Worm (Caenorhabditis elegans) whole organism, L3 larva: Measurements from ENCODE around the gene srlf-1.
A peak's percentile ranks its signal among the peaks of the same experiment; 100 is the strongest.

Source experiments
- R02D3.7 ChIP-seq: fragments of 150-350 bp; optimal IDR thresholded peaks from 2 replicates; lab custom pipeline; 2014; ENCODE audit warnings: missing biosample characterization, missing genetic modification characterization
- aly-2 ChIP-seq: fragments of 150-350 bp; optimal IDR thresholded peaks from 2 replicates; lab custom pipeline; 2014; ENCODE audit warnings: missing biosample characterization, missing genetic modification characterization
- ama-1 ChIP-seq: fragments of 150-350 bp; optimal IDR thresholded peaks from 2 replicates; lab custom pipeline; 2018
- egl-27 ChIP-seq: sonication (generic microtip); optimal IDR thresholded peaks from 4 replicates; lab custom pipeline; 2017; ENCODE audit warnings: missing biosample characterization, missing genetic modification reagents, missing genetic modification characterization
- elt-2 ChIP-seq: sonication (generic microtip); optimal IDR thresholded peaks from 2 replicates; lab custom pipeline; 2016; ENCODE audit warnings: missing genetic modification reagents, mild to moderate bottlenecking, missing genetic modification characterization, missing compliant biosample characterization
- elt-3 ChIP-seq, 3 experiments: fragments of 150-350 bp in 1 of 3; sonication (generic microtip) in 2 of 3; optimal IDR thresholded peaks; 2 replicates in 2 of 3; 4 replicates in 1 of 3; lab custom pipeline; 2014 to 2017; ENCODE audit warnings: missing biosample characterization in 3 of 3, missing genetic modification characterization in 3 of 3
- fkh-2 ChIP-seq: fragments of 150-350 bp; optimal IDR thresholded peaks from 2 replicates; lab custom pipeline; 2014; ENCODE audit warnings: missing biosample characterization, missing genetic modification reagents, missing genetic modification characterization
- jun-1 ChIP-seq: fragments of 150-350 bp; optimal IDR thresholded peaks from 2 replicates; lab custom pipeline; 2014; ENCODE audit warnings: missing biosample characterization, missing genetic modification reagents, missing genetic modification characterization
- nhr-11 ChIP-seq: fragments of 150-350 bp; optimal IDR thresholded peaks from 2 replicates; lab custom pipeline; 2014; ENCODE audit warnings: missing biosample characterization, missing genetic modification characterization
- nhr-12 ChIP-seq: fragments of 150-350 bp; optimal IDR thresholded peaks from 2 replicates; lab custom pipeline; 2014; ENCODE audit warnings: missing biosample characterization, missing genetic modification characterization
- nhr-237 ChIP-seq: fragments of 150-350 bp; optimal IDR thresholded peaks from 2 replicates; lab custom pipeline; 2014; ENCODE audit warnings: missing biosample characterization, missing genetic modification characterization
- nhr-28 ChIP-seq: fragments of 150-350 bp; optimal IDR thresholded peaks from 2 replicates; lab custom pipeline; 2014; ENCODE audit warnings: missing biosample characterization, missing genetic modification characterization
- sea-2 ChIP-seq: fragments of 150-350 bp; sonication (generic microtip); optimal IDR thresholded peaks from 4 replicates; lab custom pipeline; 2014; ENCODE audit warnings: missing biosample characterization, missing genetic modification reagents, missing genetic modification characterization
- unc-62 ChIP-seq: fragments of 150-350 bp; sonication (generic microtip); optimal IDR thresholded peaks from 4 replicates; lab custom pipeline; 2014; ENCODE audit warnings: missing biosample characterization, missing genetic modification reagents, missing genetic modification characterization

DNA sequence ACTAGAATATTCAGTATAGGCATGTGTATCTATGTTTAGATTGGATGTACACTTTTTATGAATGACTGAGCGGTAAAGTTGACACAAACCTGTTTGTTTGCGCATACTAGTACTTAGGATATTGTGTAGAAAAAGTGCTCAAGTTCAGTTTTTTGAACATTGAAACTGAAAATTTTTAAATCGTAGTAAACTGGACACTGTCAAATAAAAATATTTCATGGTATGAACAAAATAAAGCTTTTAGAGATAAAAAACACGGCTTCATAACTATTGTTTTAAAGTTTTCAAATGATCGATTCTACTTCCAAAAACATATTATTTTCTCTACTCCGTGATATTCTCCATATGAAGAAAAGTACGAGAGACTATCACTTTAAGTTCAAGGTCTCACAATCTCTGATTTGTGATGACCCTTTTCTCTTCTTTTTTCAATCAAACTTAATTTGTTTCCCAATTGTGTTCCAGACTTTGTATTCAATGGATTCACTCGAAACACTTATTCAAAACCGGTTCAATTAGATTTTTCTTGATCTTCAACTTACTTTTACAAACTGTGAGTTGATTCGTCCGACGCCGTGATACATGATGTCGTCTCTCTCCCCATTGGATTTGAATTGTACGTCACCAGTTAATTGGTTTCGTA lies 1.1 kb downstream of the srlf-1 start:
- TF ChIP-seq R02D3.7 (tag; lab: Kevin White, UChicago) (peak; percentile 18), fkh-2 (tag; lab: Kevin White, UChicago) (no peak), nhr-12 (tag; lab: Kevin White, UChicago) (no peak), elt-3 (tag; optimal IDR thresholded peaks at IDR 0.05; lab: Kevin White, UChicago) (no peak), egl-27 (tag; lab: Kevin White, UChicago) (no peak), jun-1 (tag; lab: Kevin White, UChicago) (no peak), nhr-237 (tag; lab: Kevin White, UChicago) (no peak), nhr-28 (tag; lab: Kevin White, UChicago) (no peak), ama-1 (lab: Kevin White, UChicago) (no peak), aly-2 (tag; lab: Kevin White, UChicago) (no peak), unc-62 (no peak), sea-2 (no peak), elt-2 (tag; lab: Kevin White, UChicago) (no peak), nhr-11 (no peak)
